Fruit fly (Drosophila melanogaster): ENCODE measurements around the gene CG33181.

The CG33181 gene

dm6 chrX:8531775-8532174 lies 42.6 kb downstream of the CG33181 start:
- TF ChIP-seq noc (tag; optimal IDR thresholded peaks at IDR 0.05) = no peak

dm6 chrX:8533589-8534320 lies 44.6 kb downstream of the CG33181 start:
- TF ChIP-seq noc (tag; optimal IDR thresholded peaks at IDR 0.05) = peak; percentile 68

dm6 chrX:8534321-8534661 lies 45.1 kb downstream of the CG33181 start:
- no peak for TF ChIP-seq noc (tag; optimal IDR thresholded peaks at IDR 0.05)

dm6 chrX:8534734-8535133 lies 45.6 kb downstream of the CG33181 start:
- no peak for TF ChIP-seq noc (tag; optimal IDR thresholded peaks at IDR 0.05)

- TF ChIP-seq noc (tag; optimal IDR thresholded peaks at IDR 0.05) = no peak
These were observed 47.5 kb downstream of the CG33181 start for dm6 chrX:8536649-8537048.

- no peak for TF ChIP-seq noc (tag; optimal IDR thresholded peaks at IDR 0.05)
These were observed 49.0 kb downstream of the CG33181 start for dm6 chrX:8538182-8538581.

dm6 chrX:8538993-8539392 lies 49.8 kb downstream of the CG33181 start:
- TF ChIP-seq noc (tag; optimal IDR thresholded peaks at IDR 0.05) = no peak

- TF ChIP-seq noc (tag; optimal IDR thresholded peaks at IDR 0.05) = no peak
These were observed 52.8 kb downstream of the CG33181 start for dm6 chrX:8541985-8542384.

dm6 chrX:8542728-8543127 lies 53.6 kb downstream of the CG33181 start:
- no peak for TF ChIP-seq noc (tag; optimal IDR thresholded peaks at IDR 0.05)

- TF ChIP-seq noc (tag; optimal IDR thresholded peaks at IDR 0.05) = no peak
These were observed 65.2 kb downstream of the CG33181 start for dm6 chrX:8554303-8554702.

dm6 chrX:8558762-8559172 lies 69.6 kb downstream of the CG33181 start, which contains the start of gene IntS4:
Gene IntS4 (minus strand): TSS chrX:8558781.
- TF ChIP-seq noc (tag; optimal IDR thresholded peaks at IDR 0.05) = no peak

- peak; percentile 35 for TF ChIP-seq noc (tag; optimal IDR thresholded peaks at IDR 0.05)
These were observed 71.2 kb downstream of the CG33181 start, which contains the start of the genes CG12112 and Trf4-1 for dm6 chrX:8560087-8560999. Gene CG12112 (minus strand): TSS chrX:8560192. Gene Trf4-1 (plus strand): TSS chrX:8560322.

- no peak for TF ChIP-seq noc (tag; optimal IDR thresholded peaks at IDR 0.05)
These were observed 72.6 kb downstream of the CG33181 start for dm6 chrX:8561404-8562397.
